Worm (Caenorhabditis elegans) whole organism, L3 larva: ENCODE results near the gene C55A6.3.

Experiments used
- R02D3.7 ChIP-seq: fragments of 150-350 bp; optimal IDR thresholded peaks from 2 replicates; lab custom pipeline; 2014; ENCODE audit warnings: missing biosample characterization, missing genetic modification characterization
- ZK546.5 ChIP-seq: sonication (generic microtip); optimal IDR thresholded peaks from 2 replicates; lab custom pipeline; 2017; ENCODE audit warnings: missing biosample characterization, missing genetic modification characterization
- aly-2 ChIP-seq: fragments of 150-350 bp; optimal IDR thresholded peaks from 2 replicates; lab custom pipeline; 2014; ENCODE audit warnings: missing biosample characterization, missing genetic modification characterization
- ama-1 ChIP-seq: fragments of 150-350 bp; optimal IDR thresholded peaks from 2 replicates; lab custom pipeline; 2018
- ceh-16 ChIP-seq: sonication (generic microtip); optimal IDR thresholded peaks from 2 replicates; lab custom pipeline; 2017; ENCODE audit warnings: missing biosample characterization, missing genetic modification characterization
- ceh-28 ChIP-seq: fragments of 150-350 bp; optimal IDR thresholded peaks from 2 replicates; lab custom pipeline; 2014; ENCODE audit warnings: missing biosample characterization, missing genetic modification reagents, missing genetic modification characterization
- ceh-82 ChIP-seq: fragments of 150-350 bp; optimal IDR thresholded peaks from 2 replicates; lab custom pipeline; 2014; ENCODE audit warnings: missing biosample characterization, missing genetic modification characterization
- ceh-9 ChIP-seq: sonication (generic microtip); optimal IDR thresholded peaks from 2 replicates; lab custom pipeline; 2018; ENCODE audit warnings: missing biosample characterization, missing genetic modification characterization
- daf-12 ChIP-seq: fragments of 150-350 bp; optimal IDR thresholded peaks from 2 replicates; lab custom pipeline; 2014; ENCODE audit warnings: missing biosample characterization, missing genetic modification reagents, missing genetic modification characterization
- egl-5 ChIP-seq: fragments of 150-350 bp; optimal IDR thresholded peaks from 2 replicates; lab custom pipeline; 2017; ENCODE audit warnings: missing biosample characterization, missing genetic modification reagents, missing genetic modification characterization, inconsistent platforms
- elt-1 ChIP-seq: fragments of 150-350 bp; optimal IDR thresholded peaks from 2 replicates; lab custom pipeline; 2014; ENCODE audit warnings: missing biosample characterization, missing genetic modification characterization
- elt-2 ChIP-seq: sonication (generic microtip); optimal IDR thresholded peaks from 2 replicates; lab custom pipeline; 2016; ENCODE audit warnings: missing genetic modification reagents, mild to moderate bottlenecking, missing genetic modification characterization, missing compliant biosample characterization
- elt-3 ChIP-seq, 3 experiments: fragments of 150-350 bp in 1 of 3; sonication (generic microtip) in 2 of 3; optimal IDR thresholded peaks; 2 replicates in 2 of 3; 4 replicates in 1 of 3; lab custom pipeline; 2014 to 2017; ENCODE audit warnings: missing biosample characterization in 3 of 3, missing genetic modification characterization in 3 of 3
- eor-1 ChIP-seq, 2 experiments: fragments of 150-350 bp; optimal IDR thresholded peaks; 2 replicates each; lab custom pipeline; 2014 to 2018; ENCODE audit warnings: missing biosample characterization in 2 of 2, missing genetic modification characterization in 2 of 2
- fkh-10 ChIP-seq: sonication (generic microtip); optimal IDR thresholded peaks from 2 replicates; lab custom pipeline; 2017; ENCODE audit warnings: missing biosample characterization, missing genetic modification reagents, missing genetic modification characterization
- hmg-11 ChIP-seq: sonication (generic microtip); optimal IDR thresholded peaks from 2 replicates; lab custom pipeline; 2016; ENCODE audit warnings: missing genetic modification characterization, missing compliant biosample characterization
- jun-1 ChIP-seq: fragments of 150-350 bp; optimal IDR thresholded peaks from 2 replicates; lab custom pipeline; 2014; ENCODE audit warnings: missing biosample characterization, missing genetic modification reagents, missing genetic modification characterization
- lin-15B ChIP-seq: fragments of 150-350 bp; optimal IDR thresholded peaks from 2 replicates; lab custom pipeline; 2014; ENCODE audit warnings: missing biosample characterization, missing genetic modification characterization
- lin-39 ChIP-seq: fragments of 150-350 bp; optimal IDR thresholded peaks from 2 replicates; lab custom pipeline; 2018; ENCODE audit warnings: missing biosample characterization, missing genetic modification reagents, missing genetic modification characterization
- lsy-12 ChIP-seq: sonication (generic microtip); optimal IDR thresholded peaks from 2 replicates; lab custom pipeline; 2016; ENCODE audit warnings: mild to moderate bottlenecking, missing genetic modification characterization, missing compliant biosample characterization
- mdl-1 ChIP-seq: fragments of 150-350 bp; optimal IDR thresholded peaks from 2 replicates; lab custom pipeline; 2014; ENCODE audit warnings: missing biosample characterization, missing genetic modification characterization
- mml-1 ChIP-seq: fragments of 150-350 bp; sonication (generic microtip); optimal IDR thresholded peaks from 3 replicates; lab custom pipeline; 2014; ENCODE audit warnings: missing biosample characterization, missing genetic modification characterization
- nfya-1 ChIP-seq: sonication (generic microtip); optimal IDR thresholded peaks from 2 replicates; lab custom pipeline; 2017; ENCODE audit warnings: missing genetic modification characterization, mild to moderate bottlenecking, missing compliant biosample characterization, antibody characterized with exemption, moderate library complexity; ENCODE audit not compliant: insufficient read depth
- nhr-11 ChIP-seq: fragments of 150-350 bp; optimal IDR thresholded peaks from 2 replicates; lab custom pipeline; 2014; ENCODE audit warnings: missing biosample characterization, missing genetic modification characterization
- nhr-12 ChIP-seq: fragments of 150-350 bp; optimal IDR thresholded peaks from 2 replicates; lab custom pipeline; 2014; ENCODE audit warnings: missing biosample characterization, missing genetic modification characterization
- nhr-23 ChIP-seq: fragments of 150-350 bp; optimal IDR thresholded peaks from 2 replicates; lab custom pipeline; 2014; ENCODE audit warnings: missing biosample characterization, missing genetic modification reagents, missing genetic modification characterization
- nhr-25 ChIP-seq: sonication (generic microtip); optimal IDR thresholded peaks from 2 replicates; lab custom pipeline; 2017; ENCODE audit warnings: missing biosample characterization, missing genetic modification characterization
- nhr-43 ChIP-seq: sonication (generic microtip); optimal IDR thresholded peaks from 2 replicates; lab custom pipeline; 2016; ENCODE audit warnings: mild to moderate bottlenecking, missing genetic modification characterization, missing compliant biosample characterization; ENCODE audit not compliant: poor library complexity, severe bottlenecking
- nhr-67 ChIP-seq: fragments of 150-350 bp; optimal IDR thresholded peaks from 2 replicates; lab custom pipeline; 2014; ENCODE audit warnings: missing biosample characterization, missing genetic modification characterization
- nhr-76 ChIP-seq: fragments of 150-350 bp; sonication (generic microtip); optimal IDR thresholded peaks from 5 replicates; lab custom pipeline; 2014; ENCODE audit warnings: missing biosample characterization, missing genetic modification characterization
- pha-4 ChIP-seq: fragments of 150-350 bp; optimal IDR thresholded peaks from 2 replicates; lab custom pipeline; 2014; ENCODE audit warnings: missing biosample characterization, missing genetic modification reagents, missing genetic modification characterization
- pqm-1 ChIP-seq: fragments of 150-350 bp; optimal IDR thresholded peaks from 2 replicates; lab custom pipeline; 2017; ENCODE audit warnings: missing biosample characterization, missing genetic modification characterization, inconsistent platforms
- skn-1 ChIP-seq: fragments of 150-350 bp; optimal IDR thresholded peaks from 2 replicates; lab custom pipeline; 2014; ENCODE audit warnings: missing biosample characterization, missing genetic modification characterization
- snpc-4 ChIP-seq: fragments of 150-350 bp; optimal IDR thresholded peaks from 2 replicates; lab custom pipeline; 2014; ENCODE audit warnings: missing biosample characterization, missing genetic modification characterization
- tbx-2 ChIP-seq: sonication (generic microtip); optimal IDR thresholded peaks from 2 replicates; lab custom pipeline; 2016; ENCODE audit warnings: mild to moderate bottlenecking, missing genetic modification characterization, missing compliant biosample characterization
- unc-39 ChIP-seq: sonication (generic microtip); optimal IDR thresholded peaks from 4 replicates; lab custom pipeline; 2017; ENCODE audit warnings: missing biosample characterization, missing genetic modification characterization
- unc-62 ChIP-seq: fragments of 150-350 bp; sonication (generic microtip); optimal IDR thresholded peaks from 4 replicates; lab custom pipeline; 2014; ENCODE audit warnings: missing biosample characterization, missing genetic modification reagents, missing genetic modification characterization

The C55A6.3 gene

ce11 chrV:11516141-11516591, 2.8 kb upstream of the C55A6.3 start, which contains the start of gene sdz-8:
sdz-8 (minus strand) TSS chrV:11516191.
- TF ChIP-seq skn-1 (tag; lab: Kevin White, UChicago), result peak; percentile 80
- no peak for TF ChIP-seq mdl-1 (tag; lab: Kevin White, UChicago)
- peak; percentile 12 for TF ChIP-seq pha-4 (tag; lab: Kevin White, UChicago)
- TF ChIP-seq, all 47 proteins: peak for 2

- TF ChIP-seq nhr-43 (tag; lab: Kevin White, UChicago), result no peak
- TF ChIP-seq unc-62, result no peak
- TF ChIP-seq lin-15B (tag; lab: Kevin White, UChicago), result no peak
- TF ChIP-seq ceh-16 (tag; lab: Kevin White, UChicago), result no peak
- TF ChIP-seq nhr-67 (tag; lab: Kevin White, UChicago), result no peak
- TF ChIP-seq egl-5, result no peak
- TF ChIP-seq ceh-9 (tag; lab: Kevin White, UChicago), result no peak
- TF ChIP-seq aly-2 (tag; lab: Kevin White, UChicago), result no peak
- no peak for TF ChIP-seq nhr-12 (tag; lab: Kevin White, UChicago)
- no peak for TF ChIP-seq ama-1 (lab: Kevin White, UChicago)
- no peak for TF ChIP-seq elt-2
- no peak for TF ChIP-seq ZK546.5
- no peak for TF ChIP-seq daf-12 (tag; lab: Kevin White, UChicago)
- no peak for TF ChIP-seq unc-39 (tag; lab: Kevin White, UChicago)
- no peak for TF ChIP-seq ceh-82 (tag; lab: Kevin White, UChicago)
- no peak for TF ChIP-seq mml-1 (tag; lab: Kevin White, UChicago)
- TF ChIP-seq ceh-28, result no peak
- TF ChIP-seq nhr-76 (tag; lab: Kevin White, UChicago), result no peak
Observed at ce11 chrV:11515145-11515544, 1.8 kb upstream of the C55A6.3 start.

ce11 chrV:11514677-11515076, 1.3 kb upstream of the C55A6.3 start, which contains the start of gene C55A6.6:
C55A6.6 (minus strand) TSS chrV:11514737.
- TF ChIP-seq pha-4 (tag; lab: Kevin White, UChicago), result peak; percentile 93
- TF ChIP-seq nhr-11, result no peak

- TF ChIP-seq eor-1 (tag; optimal IDR thresholded peaks at IDR 0.05; lab: Kevin White, UChicago), result no peak
- peak; percentile 83 for TF ChIP-seq nhr-25
Observed at ce11 chrV:11508773-11509172, 4.6 kb downstream of the C55A6.3 start, which contains the start of gene ttll-5. ttll-5 (plus strand) TSS chrV:11509060.

- TF ChIP-seq nhr-25 (no peak), nhr-11 (no peak), elt-3 (tag; optimal IDR thresholded peaks at IDR 0.05; lab: Kevin White, UChicago) (no peak), lin-15B (tag; lab: Kevin White, UChicago) (no peak), pqm-1 (no peak), lin-39 (tag; lab: Kevin White, UChicago) (no peak), egl-5 (peak; percentile 48), pha-4 (tag; lab: Kevin White, UChicago) (peak; percentile 84), eor-1 (tag; optimal IDR thresholded peaks at IDR 0.05; lab: Kevin White, UChicago) (no peak), nfya-1 (tag; lab: Kevin White, UChicago) (peak; percentile 18), tbx-2 (no peak), nhr-12 (tag; lab: Kevin White, UChicago) (no peak)
Observed at ce11 chrV:11506347-11506746, 7.0 kb downstream of the C55A6.3 start.

- TF ChIP-seq lin-39 (tag; lab: Kevin White, UChicago), result peak; percentile 22
- peak; percentile 61 for TF ChIP-seq ceh-28
- peak; percentile 83 for TF ChIP-seq nfya-1 (tag; lab: Kevin White, UChicago)
- TF ChIP-seq R02D3.7 (tag; lab: Kevin White, UChicago), result peak; percentile 44
- TF ChIP-seq nhr-43 (tag; lab: Kevin White, UChicago), result peak; percentile 70
- TF ChIP-seq hmg-11, result peak; percentile 68
- TF ChIP-seq tbx-2, result peak; percentile 36
- peak; percentile 46 for TF ChIP-seq lin-15B (tag; lab: Kevin White, UChicago)
- TF ChIP-seq pha-4 (tag; lab: Kevin White, UChicago), result peak; percentile 66
- peak; percentile 49 for TF ChIP-seq lsy-12 (tag; lab: Kevin White, UChicago)
- TF ChIP-seq pqm-1, result peak; percentile 20
- TF ChIP-seq elt-1 (tag; lab: Kevin White, UChicago), result peak; percentile 13
- TF ChIP-seq nhr-23 (tag; lab: Kevin White, UChicago), result peak; percentile 61
- peak; percentile 20 for TF ChIP-seq snpc-4 (tag; lab: Kevin White, UChicago)
- TF ChIP-seq jun-1 (tag; lab: Kevin White, UChicago), result peak; percentile 44
- TF ChIP-seq fkh-10 (GFP tag; lab: Kevin White, UChicago), result peak; percentile 16
- TF ChIP-seq elt-2, result peak; percentile 40
- TF ChIP-seq nhr-25, result peak; percentile 47
- TF ChIP-seq, all 47 proteins: peak for 18; not testable (repeated sequence) for 29
Observed at ce11 chrV:11504853-11505397, 8.4 kb downstream of the C55A6.3 start, which contains the start of the genes C55A6.1 and C55A6.10. C55A6.1 (minus strand) TSS chrV:11504968. C55A6.10 (plus strand) TSS chrV:11505347.
